Worm (Caenorhabditis elegans) whole organism, midembryonic: ENCODE measurements around the gene F49E11.2.

Source experiments
- T22C8.4 ChIP-seq: fragments of 200-800 bp; sonication (Bioruptor generic); IDR thresholded peaks from 2 replicates; pipeline ENCODE4 v1.3.6; 2022; ENCODE audit warnings: missing genetic modification characterization, missing compliant biosample characterization
- cog-1 ChIP-seq: sonication (generic microtip); optimal IDR thresholded peaks from 2 replicates; lab custom pipeline; 2016; ENCODE audit warnings: missing genetic modification characterization, missing compliant biosample characterization
- flt-1 ChIP-seq: fragments of 200-800 bp; sonication (Bioruptor generic); IDR thresholded peaks from 2 replicates; pipeline ENCODE4 v1.3.6; 2022; ENCODE audit warnings: missing genetic modification characterization, missing compliant biosample characterization
- klf-2 ChIP-seq: fragments of 200-800 bp; sonication (Bioruptor generic); conservative IDR thresholded peaks from 2 replicates; pipeline ENCODE4 v1.3.6; 2022; ENCODE audit warnings: missing genetic modification reagents, missing genetic modification characterization, missing compliant biosample characterization
- med-1 ChIP-seq: sonication (generic microtip); optimal IDR thresholded peaks from 2 replicates; lab custom pipeline; 2017; ENCODE audit warnings: missing genetic modification characterization, mild to moderate bottlenecking, missing compliant biosample characterization, antibody characterized with exemption, missing genetic modification reagents; ENCODE audit not compliant: insufficient read depth
- tab-1 ChIP-seq: fragments of 200-800 bp; sonication (Bioruptor generic); IDR thresholded peaks from 2 replicates; pipeline ENCODE4 v1.3.6; 2022; ENCODE audit warnings: missing genetic modification characterization, missing compliant biosample characterization

ce11 chrIV:13042091-13042490 is 3.3 kb upstream of the F49E11.2 start, which contains the start of gene amt-2:
- TF ChIP-seq tab-1 (GFP tag; lab: Robert Waterston, UW), result no peak
- no peak for TF ChIP-seq flt-1 (GFP tag; lab: Robert Waterston, UW)
- TF ChIP-seq med-1 (GFP tag; lab: Kevin White, UChicago), result no peak
- no peak for TF ChIP-seq klf-2 (GFP tag; lab: Robert Waterston, UW)
- TF ChIP-seq T22C8.4, result no peak
- TF ChIP-seq cog-1 (tag; lab: Kevin White, UChicago), result no peak
